Fruit fly (Drosophila melanogaster): ENCODE measurements around the gene CG10657.

Gene CG10657

dm6 chr3L:12489952-12490351, 7.1 kb downstream of the CG10657 start:
- TF ChIP-seq pad (GFP tag; optimal IDR thresholded peaks at IDR 0.05) (no peak), CG7101 (tag; optimal IDR thresholded peaks at IDR 0.05) (no peak), CG12768 (GFP tag; optimal IDR thresholded peaks at IDR 0.05) (no peak), Crg-1 (GFP tag; optimal IDR thresholded peaks at IDR 0.05) (no peak), CG7045 (GFP tag; optimal IDR thresholded peaks at IDR 0.05) (no peak), cnc (optimal IDR thresholded peaks at IDR 0.05) (no peak), Hr96 (GFP tag; optimal IDR thresholded peaks at IDR 0.05) (no peak), CG5204 (GFP tag; optimal IDR thresholded peaks at IDR 0.05) (no peak), kay (GFP tag; ENCODE audit: borderline replicate concordance) (no peak), CG1620 (GFP tag; optimal IDR thresholded peaks at IDR 0.05) (no peak), Mnt (GFP tag; optimal IDR thresholded peaks at IDR 0.05) (no peak), CG11617 (GFP tag; optimal IDR thresholded peaks at IDR 0.05) (no peak), bab1 (GFP tag; optimal IDR thresholded peaks at IDR 0.05) (no peak)

DNA sequence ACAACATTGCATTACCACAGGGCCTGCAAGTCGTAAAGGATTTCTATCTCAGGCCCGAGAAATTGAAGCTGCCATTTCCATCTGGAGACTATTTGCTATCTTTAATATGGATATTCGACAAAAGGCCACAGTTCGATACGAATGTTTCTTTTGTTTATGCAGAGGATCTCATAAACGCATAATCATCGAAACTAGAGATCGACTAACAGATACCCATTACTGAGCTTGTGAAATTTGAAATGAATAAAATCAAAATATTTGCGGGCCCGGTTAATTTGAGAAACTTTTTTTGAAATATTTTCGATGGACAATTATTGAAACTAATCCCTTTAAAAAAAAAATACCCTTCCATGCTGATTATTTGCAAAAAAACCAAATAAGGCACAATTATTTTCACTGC, 10.8 kb downstream of the CG10657 start:
- no peak for TF ChIP-seq CG5204 (GFP tag; optimal IDR thresholded peaks at IDR 0.05)
- TF ChIP-seq CG11617 (GFP tag; optimal IDR thresholded peaks at IDR 0.05), result no peak
- TF ChIP-seq CG33017 (tag; optimal IDR thresholded peaks at IDR 0.05), result no peak
- TF ChIP-seq cnc (optimal IDR thresholded peaks at IDR 0.05), result no peak

dm6 chr3L:12484948-12485347, 12.1 kb downstream of the CG10657 start, which contains the start of gene CG10663:
TSS of gene CG10663 (minus strand) at chr3L:12485035.
- TF ChIP-seq CG33017 (tag; optimal IDR thresholded peaks at IDR 0.05) (no peak), CG11617 (GFP tag; optimal IDR thresholded peaks at IDR 0.05) (no peak), CG7045 (GFP tag; optimal IDR thresholded peaks at IDR 0.05) (no peak), Mnt (GFP tag; optimal IDR thresholded peaks at IDR 0.05) (no peak), bab1 (GFP tag; optimal IDR thresholded peaks at IDR 0.05) (no peak), Clk (GFP tag; optimal IDR thresholded peaks at IDR 0.05) (no peak), CG14711 (tag; optimal IDR thresholded peaks at IDR 0.05) (no peak), cic (GFP tag; optimal IDR thresholded peaks at IDR 0.05) (no peak), CG5204 (GFP tag; optimal IDR thresholded peaks at IDR 0.05) (no peak), tj (GFP tag; optimal IDR thresholded peaks at IDR 0.05) (no peak)

DNA sequence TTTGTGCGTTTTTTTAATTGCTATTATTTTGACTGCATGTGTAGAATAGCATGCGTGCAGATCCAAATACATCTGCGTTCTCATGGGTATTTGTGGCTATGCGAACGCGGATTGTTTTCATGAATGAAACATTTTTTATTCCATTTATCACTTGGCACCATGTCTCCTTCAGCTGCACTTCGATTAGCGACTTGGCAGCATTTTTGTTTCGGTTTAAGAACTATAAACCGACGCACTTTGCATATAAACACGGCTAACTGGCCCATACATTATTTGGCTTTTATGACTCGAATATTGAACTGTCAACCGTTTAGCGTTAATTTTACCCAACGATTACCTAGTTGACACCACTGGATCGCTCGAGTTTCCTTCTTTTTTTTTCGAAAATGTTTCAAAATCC, 12.6 kb downstream of the CG10657 start:
- no peak for TF ChIP-seq Hr96 (GFP tag; optimal IDR thresholded peaks at IDR 0.05)

dm6 chr3L:12482917-12483316, 14.1 kb downstream of the CG10657 start:
- no peak for TF ChIP-seq toe (GFP tag; optimal IDR thresholded peaks at IDR 0.05)
- no peak for TF ChIP-seq CG7101 (tag; optimal IDR thresholded peaks at IDR 0.05)
- no peak for TF ChIP-seq tj (GFP tag; optimal IDR thresholded peaks at IDR 0.05)
- TF ChIP-seq Clk (GFP tag; optimal IDR thresholded peaks at IDR 0.05), result no peak
- no peak for TF ChIP-seq CG1620 (GFP tag; optimal IDR thresholded peaks at IDR 0.05)
- no peak for TF ChIP-seq CG11617 (GFP tag; optimal IDR thresholded peaks at IDR 0.05)
- peak; percentile 21 for TF ChIP-seq kay (GFP tag; ENCODE audit: borderline replicate concordance)
- TF ChIP-seq pad (GFP tag; optimal IDR thresholded peaks at IDR 0.05), result no peak
- TF ChIP-seq bab1 (GFP tag; optimal IDR thresholded peaks at IDR 0.05), result peak; percentile 19

DNA sequence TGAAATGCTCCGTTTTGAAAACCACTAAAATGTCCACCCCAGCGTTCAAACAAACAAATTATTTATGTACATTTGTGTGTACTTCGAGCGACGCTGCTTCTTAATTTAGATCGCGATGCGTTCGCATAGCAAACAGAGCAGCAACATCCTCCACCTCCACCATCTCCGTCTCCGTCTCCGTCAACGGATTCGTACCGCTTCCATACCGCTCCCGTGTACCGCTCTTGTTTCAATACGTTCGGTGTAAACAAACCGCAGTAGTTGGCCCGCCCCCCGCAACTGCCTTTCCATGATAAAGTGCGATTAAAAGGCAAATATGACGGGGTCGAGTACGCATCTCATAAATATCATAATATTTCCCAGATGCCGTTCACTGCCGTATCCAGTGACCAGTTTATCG, 14.8 kb downstream of the CG10657 start, which contains the start of gene CG33725:
Gene CG33725, plus strand, starts transcription at position 364 of the 400 bp plus-strand sequence.
- TF ChIP-seq CG5204 (GFP tag; optimal IDR thresholded peaks at IDR 0.05), result no peak
- no peak for TF ChIP-seq CG1620 (GFP tag; optimal IDR thresholded peaks at IDR 0.05)
- no peak for TF ChIP-seq Mnt (GFP tag; optimal IDR thresholded peaks at IDR 0.05)
- no peak for TF ChIP-seq kay (GFP tag; ENCODE audit: borderline replicate concordance)
- TF ChIP-seq CG12768 (GFP tag; optimal IDR thresholded peaks at IDR 0.05), result no peak
- TF ChIP-seq pad (GFP tag; optimal IDR thresholded peaks at IDR 0.05), result no peak
- no peak for TF ChIP-seq CG14711 (tag; optimal IDR thresholded peaks at IDR 0.05)
- TF ChIP-seq ovo (GFP tag; optimal IDR thresholded peaks at IDR 0.05), result no peak
- no peak for TF ChIP-seq CG7101 (tag; optimal IDR thresholded peaks at IDR 0.05)
- no peak for TF ChIP-seq cic (GFP tag; optimal IDR thresholded peaks at IDR 0.05)
- no peak for TF ChIP-seq CG33017 (tag; optimal IDR thresholded peaks at IDR 0.05)
- no peak for TF ChIP-seq bab1 (GFP tag; optimal IDR thresholded peaks at IDR 0.05)
- no peak for TF ChIP-seq CG11617 (GFP tag; optimal IDR thresholded peaks at IDR 0.05)
- TF ChIP-seq cnc (optimal IDR thresholded peaks at IDR 0.05), result no peak
- no peak for TF ChIP-seq Crg-1 (GFP tag; optimal IDR thresholded peaks at IDR 0.05)
- no peak for TF ChIP-seq Clk (GFP tag; optimal IDR thresholded peaks at IDR 0.05)
- no peak for TF ChIP-seq toe (GFP tag; optimal IDR thresholded peaks at IDR 0.05)
- no peak for TF ChIP-seq Hr96 (GFP tag; optimal IDR thresholded peaks at IDR 0.05)

DNA sequence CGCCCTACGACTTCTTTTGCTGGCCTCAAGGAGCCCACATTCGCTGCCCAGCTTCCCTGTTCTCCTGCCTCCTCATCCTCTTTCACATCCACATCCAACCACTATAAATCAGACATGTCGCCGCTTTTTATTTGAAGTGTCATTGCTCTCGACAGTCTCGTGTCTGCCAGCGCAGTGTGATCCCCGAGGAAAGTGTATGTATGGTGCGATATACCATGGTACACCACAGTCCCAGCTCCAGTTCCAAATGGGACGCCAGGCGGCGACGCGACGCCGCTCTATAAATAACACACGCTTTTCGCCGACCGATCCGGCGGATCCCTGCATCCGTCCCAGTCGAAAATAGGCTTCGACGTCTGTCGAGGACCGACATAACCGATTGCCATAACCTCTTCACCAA, 18.8 kb downstream of the CG10657 start:
- no peak for TF ChIP-seq CG14711 (tag; optimal IDR thresholded peaks at IDR 0.05)
- TF ChIP-seq CG11617 (GFP tag; optimal IDR thresholded peaks at IDR 0.05), result no peak
- TF ChIP-seq cic (GFP tag; optimal IDR thresholded peaks at IDR 0.05), result no peak
- no peak for TF ChIP-seq bab1 (GFP tag; optimal IDR thresholded peaks at IDR 0.05)
- no peak for TF ChIP-seq Crg-1 (GFP tag; optimal IDR thresholded peaks at IDR 0.05)
- no peak for TF ChIP-seq Mnt (GFP tag; optimal IDR thresholded peaks at IDR 0.05)
- no peak for TF ChIP-seq Hr96 (GFP tag; optimal IDR thresholded peaks at IDR 0.05)
- no peak for TF ChIP-seq pad (GFP tag; optimal IDR thresholded peaks at IDR 0.05)
- TF ChIP-seq cnc (optimal IDR thresholded peaks at IDR 0.05), result no peak
- no peak for TF ChIP-seq CG7101 (tag; optimal IDR thresholded peaks at IDR 0.05)
- TF ChIP-seq tj (GFP tag; optimal IDR thresholded peaks at IDR 0.05), result no peak
- TF ChIP-seq Clk (GFP tag; optimal IDR thresholded peaks at IDR 0.05), result no peak
- TF ChIP-seq CG1620 (GFP tag; optimal IDR thresholded peaks at IDR 0.05), result no peak
- TF ChIP-seq CG33017 (tag; optimal IDR thresholded peaks at IDR 0.05), result no peak
